Worm (Caenorhabditis elegans) whole organism, young adult: ENCODE data around the gene F52H2.5.

Source experiments
- B0035.1 ChIP-seq: sonication (generic microtip); optimal IDR thresholded peaks from 2 replicates; lab custom pipeline; 2016; ENCODE audit warnings: missing genetic modification characterization, mild to moderate bottlenecking, missing compliant biosample characterization, missing genotype, missing genetic modification reagents
- B0336.3 ChIP-seq: fragments of 200-800 bp; sonication (Bioruptor generic); IDR thresholded peaks from 2 replicates; pipeline ENCODE4 v1.3.6; 2022; ENCODE audit warnings: missing genetic modification characterization, missing compliant biosample characterization
- F33H1.4 ChIP-seq: fragments of 200-800 bp; sonication (Bioruptor generic); IDR thresholded peaks from 2 replicates; pipeline ENCODE4 v1.3.6; 2022; ENCODE audit warnings: missing genetic modification reagents, missing genetic modification characterization, missing compliant biosample characterization
- F52B5.7 ChIP-seq: sonication (generic microtip); optimal IDR thresholded peaks from 2 replicates; lab custom pipeline; 2016; ENCODE audit warnings: mild to moderate bottlenecking, missing genetic modification characterization, missing compliant biosample characterization
- Y95B8A.8 ChIP-seq: fragments of 200-800 bp; sonication (Bioruptor generic); IDR thresholded peaks from 2 replicates; pipeline ENCODE4 v1.3.6; 2022; ENCODE audit warnings: missing genetic modification reagents, missing genetic modification characterization, missing compliant biosample characterization
- ceh-58 ChIP-seq: fragments of 200-800 bp; sonication (Bioruptor generic); IDR thresholded peaks from 2 replicates; pipeline ENCODE4 v1.3.6; 2022; ENCODE audit warnings: missing genetic modification characterization, missing compliant biosample characterization
- egl-18 ChIP-seq: fragments of 200-800 bp; sonication (Bioruptor generic); IDR thresholded peaks from 2 replicates; pipeline ENCODE4 v1.3.6; 2022; ENCODE audit warnings: missing genetic modification reagents, missing genetic modification characterization, missing compliant biosample characterization
- lag-1 ChIP-seq: fragments of 200-800 bp; sonication (Bioruptor generic); IDR thresholded peaks from 2 replicates; pipeline ENCODE4 v1.3.6; 2022; ENCODE audit warnings: missing genetic modification reagents, missing genetic modification characterization, missing compliant biosample characterization
- lin-54 ChIP-seq: fragments of 200-800 bp; sonication (Bioruptor generic); optimal IDR thresholded peaks from 2 replicates; lab custom pipeline; 2018; ENCODE audit warnings: mild to moderate bottlenecking, missing genetic modification characterization, missing compliant biosample characterization
- nhr-80 ChIP-seq: sonication (generic microtip); optimal IDR thresholded peaks from 2 replicates; lab custom pipeline; 2016; ENCODE audit warnings: missing genetic modification characterization, missing compliant biosample characterization
- zfh-2 ChIP-seq: fragments of 200-800 bp; sonication (Bioruptor generic); conservative IDR thresholded peaks from 2 replicates; pipeline ENCODE4 v1.3.6; 2022; ENCODE audit warnings: missing genetic modification reagents, missing genetic modification characterization, missing compliant biosample characterization
- zim-3 ChIP-seq: sonication (generic microtip); optimal IDR thresholded peaks from 2 replicates; lab custom pipeline; 2017; ENCODE audit warnings: mild to moderate bottlenecking, missing genetic modification characterization, moderate library complexity, missing compliant biosample characterization
- ztf-18 ChIP-seq: sonication (generic microtip); optimal IDR thresholded peaks from 2 replicates; lab custom pipeline; 2016; ENCODE audit warnings: missing genotype, mild to moderate bottlenecking, missing genetic modification characterization, missing compliant biosample characterization
- ztf-25 ChIP-seq: fragments of 200-800 bp; sonication (Bioruptor generic); IDR thresholded peaks from 2 replicates; pipeline ENCODE4 v1.3.6; 2022; ENCODE audit warnings: missing genetic modification reagents, missing genetic modification characterization, missing compliant biosample characterization

Gene F52H2.5

ce11 chrX:2513667-2514198, 46.1 kb downstream of the F52H2.5 start:
- TF ChIP-seq F52B5.7 (tag; lab: Kevin White, UChicago) (no peak), zfh-2 (0 out of 2 replicates have a peak, but pooled peaks have one; percentile 40), B0336.3 (no peak)
- TF ChIP-seq, all 124 proteins: peak for 1

ce11 chrX:2508449-2508848, 51.4 kb downstream of the F52H2.5 start, which contains the start of gene K02E10.7:
Gene K02E10.7 (minus strand): TSS chrX:2508549.
- TF ChIP-seq lag-1 (no peak), B0035.1 (no peak), egl-18 (no peak), ztf-18 (tag; lab: Kevin White, UChicago) (no peak), nhr-80 (no peak), Y95B8A.8 (no peak), F33H1.4 (GFP tag; lab: Robert Waterston, UW) (no peak), lin-54 (GFP tag; lab: Kevin White, UChicago) (no peak), ceh-58 (GFP tag; lab: Robert Waterston, UW) (no peak), zim-3 (no peak), ztf-25 (no peak)
